Worm (Caenorhabditis elegans) whole organism, L4 larva: Measurements from ENCODE around the gene C23H4.6.
A peak's percentile ranks its signal among the peaks of the same experiment; 100 is the strongest.

Experiments
- F26F4.8 ChIP-seq: fragments of 200-800 bp; sonication (Bioruptor generic); conservative IDR thresholded peaks from 2 replicates; pipeline ENCODE4 v1.3.6; 2022; ENCODE audit warnings: missing genetic modification characterization, missing compliant biosample characterization
- F37D6.2 ChIP-seq: sonication (generic microtip); optimal IDR thresholded peaks from 2 replicates; lab custom pipeline; 2016; ENCODE audit warnings: mild to moderate bottlenecking, missing genetic modification characterization, missing compliant biosample characterization
- R02D3.7 ChIP-seq: fragments of 150-350 bp; sonication (generic microtip); optimal IDR thresholded peaks from 3 replicates; lab custom pipeline; 2014; ENCODE audit warnings: missing biosample characterization, missing genetic modification characterization
- Y105C5A.15 ChIP-seq: fragments of 200-800 bp; sonication (Bioruptor generic); IDR thresholded peaks from 2 replicates; pipeline ENCODE4 v1.3.6; 2022; ENCODE audit warnings: missing genetic modification characterization, missing compliant biosample characterization
- ZK546.5 ChIP-seq, 2 experiments: sonication (generic microtip); optimal IDR thresholded peaks; 2 replicates each; lab custom pipeline; 2017; ENCODE audit warnings: missing biosample characterization in 2 of 2, missing genetic modification characterization in 2 of 2
- aly-2 ChIP-seq: sonication (generic microtip); optimal IDR thresholded peaks from 2 replicates; lab custom pipeline; 2018; ENCODE audit warnings: missing biosample characterization, missing genetic modification characterization
- arid-1 ChIP-seq: fragments of 200-800 bp; sonication (Bioruptor generic); conservative IDR thresholded peaks from 2 replicates; pipeline ENCODE4 v1.3.6; 2022; ENCODE audit warnings: missing genetic modification reagents, missing genetic modification characterization, missing compliant biosample characterization
- daf-19 ChIP-seq: fragments of 200-800 bp; sonication (Bioruptor generic); conservative IDR thresholded peaks from 2 replicates; pipeline ENCODE4 v1.3.6; 2022; ENCODE audit warnings: missing genetic modification characterization, missing compliant biosample characterization
- daf-8 ChIP-seq: fragments of 200-800 bp; sonication (Bioruptor generic); IDR thresholded peaks from 2 replicates; pipeline ENCODE4 v1.3.6; 2022; ENCODE audit warnings: missing genetic modification characterization, missing compliant biosample characterization
- dmd-8 ChIP-seq: fragments of 200-800 bp; sonication (Bioruptor generic); IDR thresholded peaks from 2 replicates; pipeline ENCODE4 v1.3.6; 2022; ENCODE audit warnings: missing genetic modification characterization, missing compliant biosample characterization
- duxl-1 ChIP-seq: sonication (generic microtip); optimal IDR thresholded peaks from 2 replicates; lab custom pipeline; 2016; ENCODE audit warnings: mild to moderate bottlenecking, missing genetic modification characterization, moderate library complexity, missing compliant biosample characterization; ENCODE audit not compliant: poor library complexity
- egl-27 ChIP-seq: sonication (generic microtip); optimal IDR thresholded peaks from 3 replicates; lab custom pipeline; 2017; ENCODE audit warnings: missing biosample characterization, missing genetic modification reagents, missing genetic modification characterization
- fos-1 ChIP-seq: fragments of 150-350 bp; optimal IDR thresholded peaks from 2 replicates; lab custom pipeline; 2014; ENCODE audit warnings: missing biosample characterization, missing genetic modification characterization
- hif-1 ChIP-seq, 2 experiments: sonication (generic microtip); optimal IDR thresholded peaks; 2 replicates each; lab custom pipeline; 2016 to 2017; ENCODE audit warnings: missing compliant biosample characterization in 2 of 2, missing genetic modification characterization in 2 of 2, missing genetic modification reagents in 2 of 2, missing genotype in 2 of 2, mild to moderate bottlenecking in 1 of 2
- hlh-11 ChIP-seq: fragments of 200-800 bp; sonication (Bioruptor generic); optimal IDR thresholded peaks from 2 replicates; lab custom pipeline; 2018; ENCODE audit warnings: mild to moderate bottlenecking, missing genetic modification characterization, missing compliant biosample characterization
- lim-7 ChIP-seq: fragments of 200-800 bp; sonication (Bioruptor generic); IDR thresholded peaks from 2 replicates; pipeline ENCODE4 v1.3.6; 2022; ENCODE audit warnings: missing genetic modification characterization, missing compliant biosample characterization
- lin-13 ChIP-seq: fragments of 150-350 bp; optimal IDR thresholded peaks from 2 replicates; lab custom pipeline; 2014; ENCODE audit warnings: missing biosample characterization, missing genetic modification reagents, missing genetic modification characterization
- lin-39 ChIP-seq: fragments of 150-350 bp; optimal IDR thresholded peaks from 2 replicates; lab custom pipeline; 2014; ENCODE audit warnings: missing biosample characterization, missing genetic modification reagents, missing genetic modification characterization
- madf-9 ChIP-seq: fragments of 200-800 bp; sonication (Bioruptor generic); conservative IDR thresholded peaks from 2 replicates; pipeline ENCODE4 v1.3.6; 2022; ENCODE audit warnings: missing genetic modification reagents, missing genetic modification characterization, missing compliant biosample characterization
- mep-1 ChIP-seq: fragments of 150-350 bp; sonication (generic microtip); optimal IDR thresholded peaks from 3 replicates; lab custom pipeline; 2014; ENCODE audit warnings: missing biosample characterization, missing genetic modification characterization
- mxl-2 ChIP-seq: fragments of 200-800 bp; sonication (Bioruptor generic); conservative IDR thresholded peaks from 2 replicates; pipeline ENCODE4 v1.3.6; 2022; ENCODE audit warnings: missing genetic modification reagents, missing genetic modification characterization, missing compliant biosample characterization
- nhr-10 ChIP-seq: fragments of 150-350 bp; optimal IDR thresholded peaks from 2 replicates; lab custom pipeline; 2014; ENCODE audit warnings: missing biosample characterization, missing genetic modification characterization
- nhr-11 ChIP-seq: fragments of 150-350 bp; optimal IDR thresholded peaks from 2 replicates; lab custom pipeline; 2014; ENCODE audit warnings: missing biosample characterization, missing genetic modification characterization
- nhr-28 ChIP-seq: fragments of 150-350 bp; optimal IDR thresholded peaks from 2 replicates; lab custom pipeline; 2014; ENCODE audit warnings: missing biosample characterization, missing genetic modification characterization
- nhr-42 ChIP-seq: fragments of 200-800 bp; sonication (Bioruptor generic); IDR thresholded peaks from 2 replicates; pipeline ENCODE4 v1.3.6; 2022; ENCODE audit warnings: missing genetic modification characterization, missing compliant biosample characterization
- nhr-76 ChIP-seq: fragments of 150-350 bp; optimal IDR thresholded peaks from 2 replicates; lab custom pipeline; 2014; ENCODE audit warnings: missing biosample characterization, missing genetic modification characterization
- nhr-77 ChIP-seq: fragments of 150-350 bp; optimal IDR thresholded peaks from 2 replicates; lab custom pipeline; 2014; ENCODE audit warnings: missing biosample characterization, missing genetic modification characterization
- rbr-2 ChIP-seq: sonication (generic microtip); optimal IDR thresholded peaks from 2 replicates; lab custom pipeline; 2016; ENCODE audit warnings: missing genotype, missing genetic modification characterization, missing compliant biosample characterization
- saeg-2 ChIP-seq: fragments of 200-800 bp; sonication (Bioruptor generic); IDR thresholded peaks from 2 replicates; pipeline ENCODE4 v1.3.6; 2022; ENCODE audit warnings: missing genetic modification reagents, missing genetic modification characterization, missing compliant biosample characterization
- sdz-12 ChIP-seq: fragments of 200-800 bp; sonication (Bioruptor generic); optimal IDR thresholded peaks from 2 replicates; lab custom pipeline; 2018; ENCODE audit warnings: mild to moderate bottlenecking, missing genetic modification characterization, missing compliant biosample characterization
- set-16 ChIP-seq: fragments of 200-800 bp; sonication (Bioruptor generic); IDR thresholded peaks from 2 replicates; pipeline ENCODE4 v1.3.6; 2022; ENCODE audit warnings: missing genetic modification reagents, missing genetic modification characterization, missing compliant biosample characterization
- snpc-4 ChIP-seq: fragments of 150-350 bp; optimal IDR thresholded peaks from 2 replicates; lab custom pipeline; 2014; ENCODE audit warnings: missing biosample characterization, missing genetic modification characterization
- spr-3 ChIP-seq: fragments of 200-800 bp; sonication (Bioruptor generic); optimal IDR thresholded peaks from 2 replicates; lab custom pipeline; 2018; ENCODE audit warnings: mild to moderate bottlenecking, missing genetic modification characterization, missing compliant biosample characterization
- tag-97 ChIP-seq: fragments of 200-800 bp; sonication (Bioruptor generic); IDR thresholded peaks from 2 replicates; pipeline ENCODE4 v1.3.6; 2022; ENCODE audit warnings: missing genetic modification characterization, missing compliant biosample characterization
- tra-1 ChIP-seq: fragments of 200-800 bp; sonication (Bioruptor generic); IDR thresholded peaks from 2 replicates; pipeline ENCODE4 v1.3.6; 2022; ENCODE audit warnings: missing genetic modification reagents, missing genetic modification characterization, missing compliant biosample characterization
- unc-130 ChIP-seq: sonication (generic microtip); optimal IDR thresholded peaks from 2 replicates; lab custom pipeline; 2016; ENCODE audit warnings: missing genetic modification reagents, missing genetic modification characterization, missing compliant biosample characterization
- ztf-7 ChIP-seq: fragments of 150-350 bp; optimal IDR thresholded peaks from 2 replicates; lab custom pipeline; 2014; ENCODE audit warnings: missing biosample characterization, missing genetic modification characterization

C23H4.6 gene

DNA sequence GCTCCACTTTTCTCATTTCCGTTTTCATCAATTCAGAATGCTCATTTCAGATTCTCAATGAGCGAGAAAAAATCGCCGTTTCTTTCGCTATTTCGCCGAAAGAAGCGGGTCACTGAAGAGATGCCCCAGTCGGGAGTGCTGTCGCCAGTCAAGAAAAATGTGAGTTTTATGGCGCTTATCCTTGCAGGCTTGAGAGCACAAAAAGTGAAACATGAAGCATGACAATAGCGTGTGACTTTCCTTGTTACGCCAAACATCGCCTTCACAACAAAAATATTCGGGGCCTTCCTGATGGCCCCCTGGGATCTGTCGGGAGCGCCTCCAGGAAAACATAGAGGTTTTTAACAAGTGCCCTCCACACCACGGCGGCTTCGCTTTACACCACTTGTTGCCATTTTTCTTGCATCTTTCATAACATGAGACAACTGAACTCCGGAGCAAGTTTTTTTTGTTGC, 21.2 kb downstream of the C23H4.6 start, which contains the start of gene E01G6.2 (continued):
- TF ChIP-seq lin-39 (tag; lab: Kevin White, UChicago) (no peak), fos-1 (no peak)

DNA sequence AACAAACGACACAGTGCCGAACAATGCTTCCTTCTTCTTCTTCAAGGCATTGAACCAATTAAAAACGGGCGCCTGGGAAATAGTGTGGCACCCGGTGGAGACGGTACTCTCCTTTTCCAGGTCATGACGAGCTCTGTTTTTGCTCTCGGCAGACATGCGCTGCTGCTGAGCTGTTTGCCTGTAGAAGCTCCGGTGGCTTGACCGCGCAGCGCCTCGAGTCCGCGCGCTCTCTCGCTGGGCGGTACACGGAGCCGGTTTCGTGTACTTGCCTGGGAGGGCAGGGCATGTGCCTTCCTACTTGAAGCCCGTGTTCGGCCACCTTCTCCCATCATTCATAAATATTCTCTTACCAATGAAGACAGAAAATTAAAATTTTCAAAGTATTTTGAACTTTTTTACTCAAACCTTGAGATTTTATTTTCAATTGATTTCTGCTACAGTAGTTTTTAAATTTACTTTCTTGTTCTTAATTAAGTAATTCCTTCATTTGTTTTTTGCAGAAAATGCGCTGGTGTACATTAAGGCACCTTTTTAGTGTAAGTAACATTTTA, 25.1 kb downstream of the C23H4.6 start, which contains the start of gene E01G6.1:
E01G6.1 (plus strand) TSS at position 501 of the 551 bp plus-strand sequence.
- no peak for TF ChIP-seq mxl-2 (GFP tag; lab: Robert Waterston, UW)
- no peak for TF ChIP-seq F26F4.8 (GFP tag; lab: Robert Waterston, UW)
- TF ChIP-seq egl-27 (tag; lab: Kevin White, UChicago), result no peak
- 0 out of 2 replicates have a peak, but pooled peaks have one; percentile 37 for TF ChIP-seq dmd-8 (GFP tag; lab: Robert Waterston, UW)
- TF ChIP-seq set-16 (GFP tag; lab: Robert Waterston, UW), result peak; percentile 93

DNA sequence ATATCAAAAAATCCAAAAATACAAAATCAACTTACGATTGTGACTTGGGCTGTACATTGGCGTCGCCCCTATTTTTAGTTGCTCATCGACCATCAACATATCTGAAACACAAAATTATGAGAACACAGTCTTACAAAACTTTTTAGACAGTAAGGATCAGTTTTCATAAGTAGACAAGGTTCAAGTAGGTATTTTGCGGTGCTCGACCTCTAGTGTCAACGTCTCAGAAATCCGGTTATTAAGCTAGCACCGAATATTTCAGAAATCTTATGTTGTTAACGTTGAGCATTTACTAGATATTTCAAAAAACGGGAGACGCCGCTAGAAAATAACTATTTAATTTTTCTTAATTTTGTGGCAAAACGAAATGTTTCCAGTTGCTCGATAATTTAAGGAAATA, 35.4 kb downstream of the C23H4.6 start, which contains the start of gene otpl-8:
otpl-8 (minus strand) TSS at position 101 of the 400 bp plus-strand sequence.
- TF ChIP-seq tag-97 (GFP tag; lab: Robert Waterston, UW), result no peak
- TF ChIP-seq hif-1 (tag; optimal IDR thresholded peaks at IDR 0.05; lab: Kevin White, UChicago), result no peak
- no peak for TF ChIP-seq nhr-28
- TF ChIP-seq hlh-11 (tag; lab: Kevin White, UChicago), result no peak
- no peak for TF ChIP-seq mep-1 (tag; lab: Kevin White, UChicago)
- TF ChIP-seq nhr-42 (GFP tag; lab: Robert Waterston, UW), result no peak
- no peak for TF ChIP-seq F37D6.2 (tag; lab: Kevin White, UChicago)
- TF ChIP-seq aly-2 (tag; lab: Kevin White, UChicago), result no peak
- TF ChIP-seq snpc-4 (tag; lab: Kevin White, UChicago), result no peak
- no peak for TF ChIP-seq ZK546.5 (tag; optimal IDR thresholded peaks at IDR 0.05; lab: Kevin White, UChicago)
- TF ChIP-seq Y105C5A.15 (GFP tag; lab: Robert Waterston, UW), result no peak
- TF ChIP-seq R02D3.7 (tag; lab: Kevin White, UChicago), result no peak
- no peak for TF ChIP-seq nhr-76 (tag; lab: Kevin White, UChicago)
- TF ChIP-seq daf-8 (GFP tag; lab: Robert Waterston, UW), result no peak
- no peak for TF ChIP-seq set-16 (GFP tag; lab: Robert Waterston, UW)

DNA sequence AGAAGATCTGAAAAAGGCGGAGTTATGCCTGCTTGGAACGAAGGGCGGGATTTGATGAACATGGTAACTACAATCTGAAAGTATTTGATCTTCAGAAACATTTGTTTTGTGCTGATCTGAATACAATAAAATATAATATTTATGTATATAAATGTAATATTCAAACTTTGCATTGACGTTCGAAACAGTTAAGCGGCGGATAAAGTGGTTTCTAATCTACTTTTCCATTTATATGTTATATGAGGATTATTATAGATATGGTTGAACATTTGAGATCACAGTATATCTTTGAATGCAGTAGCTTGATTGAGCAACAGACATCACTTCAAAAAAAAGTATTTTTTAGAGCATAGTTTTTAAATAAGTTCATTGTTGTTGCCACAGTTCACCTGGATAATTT, 38.5 kb downstream of the C23H4.6 start, which contains the start of gene H19J13.2:
H19J13.2 (minus strand) TSS at position 101 of the 400 bp plus-strand sequence.
- no peak for TF ChIP-seq madf-9 (GFP tag; lab: Robert Waterston, UW)

DNA sequence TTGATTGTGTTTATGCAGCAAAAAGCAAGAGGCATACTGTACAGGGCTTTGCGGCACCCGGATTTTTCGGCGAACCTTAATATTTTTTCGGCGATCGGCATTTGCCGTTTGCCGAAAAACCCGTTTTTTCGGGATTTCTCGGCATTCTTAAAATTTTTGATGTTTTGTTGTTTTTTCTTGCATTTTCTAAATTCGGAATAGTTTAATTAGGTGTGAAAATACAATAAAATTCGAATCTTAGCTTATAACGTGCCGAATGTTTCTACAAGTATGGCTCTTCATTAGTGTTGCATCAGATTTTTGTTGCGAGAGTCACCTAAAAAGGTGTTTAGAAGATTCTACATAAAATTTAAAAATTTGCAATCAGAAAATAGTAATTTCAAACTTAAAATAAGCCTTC, 40.2 kb downstream of the C23H4.6 start, which contains the start of gene C04B4.6:
C04B4.6 (minus strand) TSS at position 101 of the 400 bp plus-strand sequence.
- TF ChIP-seq ztf-7 (tag; lab: Kevin White, UChicago) (no peak), sdz-12 (no peak), rbr-2 (tag; lab: Kevin White, UChicago) (no peak), duxl-1 (no peak), arid-1 (no peak), lim-7 (no peak), saeg-2 (no peak), nhr-77 (tag; lab: Kevin White, UChicago) (no peak), nhr-10 (tag; lab: Kevin White, UChicago) (no peak), lin-13 (no peak), nhr-11 (tag; lab: Kevin White, UChicago) (no peak), unc-130 (no peak), tag-97 (GFP tag; lab: Robert Waterston, UW) (no peak), tra-1 (GFP tag; lab: Robert Waterston, UW) (no peak), daf-19 (GFP tag; lab: Robert Waterston, UW) (no peak), hif-1 (tag; optimal IDR thresholded peaks at IDR 0.05; lab: Kevin White, UChicago) (no peak), spr-3 (GFP tag; lab: Kevin White, UChicago) (no peak), fos-1 (no peak)
- TF ChIP-seq, all 104 proteins: peak for 0
